Fruit fly (Drosophila melanogaster) whole organism, pupa: ENCODE data around the gene Vdup1.

ENCODE experiments used
- CG12605 ChIP-seq: fragments of 200-800 bp; sonication (Bioruptor generic); IDR thresholded peaks from 2 replicates; pipeline ENCODE4 v1.3.6; 2022; ENCODE audit warnings: missing biosample characterization, missing genetic modification characterization
- CG17806 ChIP-seq: fragments of 200-800 bp; sonication (Bioruptor generic); optimal IDR thresholded peaks from 2 replicates; lab custom pipeline; 2018; ENCODE audit warnings: missing biosample characterization, mild to moderate bottlenecking, missing genetic modification characterization, moderate library complexity
- CG32121 ChIP-seq: fragments of 200-800 bp; sonication (Bioruptor generic); IDR thresholded peaks from 2 replicates; pipeline ENCODE4 v1.3.6; 2022; ENCODE audit warnings: missing biosample characterization, missing genetic modification characterization
- CG8159 ChIP-seq: fragments of 200-800 bp; sonication (Bioruptor generic); optimal IDR thresholded peaks from 3 replicates; lab custom pipeline; 2018; ENCODE audit warnings: missing biosample characterization, mild to moderate bottlenecking, missing genetic modification characterization, moderate library complexity
- CG8301 ChIP-seq: fragments of 200-800 bp; sonication (Bioruptor generic); optimal IDR thresholded peaks from 2 replicates; lab custom pipeline; 2018; ENCODE audit warnings: missing biosample characterization, mild to moderate bottlenecking, missing genetic modification characterization
- D1 ChIP-seq: fragments of 200-800 bp; sonication (Bioruptor generic); optimal IDR thresholded peaks from 2 replicates; lab custom pipeline; 2018; ENCODE audit warnings: missing biosample characterization, mild to moderate bottlenecking, missing genetic modification characterization, moderate library complexity
- EcR ChIP-seq: fragments of 200-800 bp; sonication (Bioruptor generic); optimal IDR thresholded peaks from 3 replicates; lab custom pipeline; 2019; ENCODE audit warnings: missing biosample characterization, missing genetic modification characterization, mild to moderate bottlenecking, moderate library complexity, missing genetic modification reagents
- rn ChIP-seq: fragments of 200-800 bp; sonication (Bioruptor generic); IDR thresholded peaks from 2 replicates; pipeline ENCODE4 v1.3.6; 2022; ENCODE audit warnings: missing biosample characterization, missing genetic modification characterization

dm6 chr3L:166789-167132 is 12.0 kb downstream of the Vdup1 start:
- no peak for TF ChIP-seq EcR (GFP tag; lab: Kevin White, UChicago)
- no peak for TF ChIP-seq CG8301 (tag; lab: Kevin White, UChicago)
- TF ChIP-seq CG12605 (GFP tag; lab: Robert Waterston, UW), result no peak
- no peak for TF ChIP-seq rn (GFP tag; lab: Robert Waterston, UW)
- TF ChIP-seq CG17806 (tag; lab: Kevin White, UChicago), result no peak
- TF ChIP-seq CG8159, result no peak
- TF ChIP-seq CG32121 (GFP tag; lab: Robert Waterston, UW), result no peak
- TF ChIP-seq D1 (tag; lab: Kevin White, UChicago), result no peak
